Fruit fly (Drosophila melanogaster): ENCODE measurements around the gene ND-51.

DNA sequence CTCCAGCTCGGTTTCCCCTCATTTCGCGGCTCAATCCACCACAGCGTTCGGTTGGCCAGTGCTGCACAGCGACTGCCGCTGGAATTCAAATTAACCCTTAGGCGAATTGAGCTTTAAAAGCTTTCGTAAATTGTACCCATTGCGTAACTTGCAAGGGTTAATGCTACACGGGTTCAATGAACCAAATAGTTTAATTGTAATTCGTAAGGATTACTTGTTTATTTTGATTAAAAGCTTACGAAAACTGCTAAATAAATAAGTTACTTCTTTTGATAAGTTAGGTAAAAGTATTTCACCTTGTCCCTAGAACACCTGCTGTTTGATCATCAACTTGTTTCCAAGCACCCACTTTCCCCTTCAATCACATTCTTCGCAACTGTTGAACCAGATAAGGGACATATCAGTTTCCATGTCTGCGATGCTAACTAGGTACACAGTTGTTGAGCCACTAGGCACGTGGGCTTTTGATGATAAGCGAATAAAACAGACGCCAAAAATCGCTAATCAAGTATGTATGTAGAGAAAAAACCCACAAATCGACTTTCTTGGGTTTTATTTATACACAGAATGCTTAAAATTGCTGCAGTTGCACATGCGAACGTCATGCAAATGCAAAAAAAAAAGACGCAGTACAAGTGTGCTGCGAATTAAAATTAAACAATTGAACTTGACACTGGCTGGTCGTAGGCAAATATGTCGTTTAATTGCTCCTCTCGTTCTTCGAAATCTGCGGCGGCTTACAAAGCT lies 16.4 kb downstream of the ND-51 start, which contains the start of gene Pfas:
- TF ChIP-seq ato (GFP tag; IDR thresholded peaks at IDR 0.05; ENCODE audit: partially characterized antibody) (no peak), Hr78 (GFP tag; optimal IDR thresholded peaks at IDR 0.05) (peak in 1 of 2 experiments; percentile 41)
